Fruit fly (Drosophila melanogaster): Measurements from ENCODE around the gene CG43083.
A peak's percentile ranks its signal among the peaks of the same experiment; 100 is the strongest.

Gene CG43083

dm6 chr3L:15619626-15620247 is 28.6 kb upstream of the CG43083 start, which contains the start of gene Phs (continued):
- TF ChIP-seq HmgD (GFP tag; optimal IDR thresholded peaks at IDR 0.05): peak; percentile 95
- peak; percentile 63 for TF ChIP-seq sens-2 (GFP tag; IDR thresholded peaks at IDR 0.05)
- peak; percentile 88 for TF ChIP-seq CG7987 (GFP tag; optimal IDR thresholded peaks at IDR 0.05)
- TF ChIP-seq Sox100B (GFP tag; optimal IDR thresholded peaks at IDR 0.05): peak; percentile 21
- peak; percentile 99 for TF ChIP-seq E2f2 (GFP tag; IDR thresholded peaks at IDR 0.05)
- TF ChIP-seq CG5180 (GFP tag; optimal IDR thresholded peaks at IDR 0.05): no peak
- no peak for TF ChIP-seq Nf-YB (GFP tag; optimal IDR thresholded peaks at IDR 0.05)
- peak; percentile 55 for TF ChIP-seq CG17829 (tag; optimal IDR thresholded peaks at IDR 0.05)
- TF ChIP-seq HmgZ (tag; optimal IDR thresholded peaks at IDR 0.05): peak; percentile 86
- TF ChIP-seq CG8290 (GFP tag; optimal IDR thresholded peaks at IDR 0.05): peak; percentile 77
- peak; percentile 68 to 94 for TF ChIP-seq CG8290 (tag; optimal IDR thresholded peaks at IDR 0.05)
- peak; percentile 59 for TF ChIP-seq nom (GFP tag; optimal IDR thresholded peaks at IDR 0.05)
- peak; percentile 59 for TF ChIP-seq slou (GFP tag; optimal IDR thresholded peaks at IDR 0.05)
- peak; percentile 69 for TF ChIP-seq az2 (GFP tag; optimal IDR thresholded peaks at IDR 0.05)
- peak; percentile 84 for TF ChIP-seq CG1647 (GFP tag; optimal IDR thresholded peaks at IDR 0.05)
- peak; percentile 71 for TF ChIP-seq nau (GFP tag; optimal IDR thresholded peaks at IDR 0.05)
- TF ChIP-seq CG10979 (tag; optimal IDR thresholded peaks at IDR 0.05): peak; percentile 45
- TF ChIP-seq vfl (GFP tag; optimal IDR thresholded peaks at IDR 0.05): peak; percentile 90
- TF ChIP-seq Neu2 (GFP tag; optimal IDR thresholded peaks at IDR 0.05; ENCODE audit: borderline replicate concordance): peak; percentile 0
- TF ChIP-seq cad (GFP tag; optimal IDR thresholded peaks at IDR 0.05): no peak
- peak; percentile 81 for TF ChIP-seq Xbp1 (GFP tag; optimal IDR thresholded peaks at IDR 0.05)
- TF ChIP-seq Dfd (GFP tag; optimal IDR thresholded peaks at IDR 0.05): no peak
- TF ChIP-seq Nf-YA (GFP tag; IDR thresholded peaks at IDR 0.05): 0 out of 2 replicates have a peak, but pooled peaks have one; percentile 6
- TF ChIP-seq danr (GFP tag; IDR thresholded peaks at IDR 0.05): no peak
- peak; percentile 48 for TF ChIP-seq Scr (GFP tag; IDR thresholded peaks at IDR 0.05; ENCODE audit: partially characterized antibody)
- TF ChIP-seq HLH54F (GFP tag; optimal IDR thresholded peaks at IDR 0.05): peak; percentile 93
- TF ChIP-seq org-1 (GFP tag; optimal IDR thresholded peaks at IDR 0.05): peak; percentile 70
- peak; percentile 9 for TF ChIP-seq Oli (tag; optimal IDR thresholded peaks at IDR 0.05)
- no peak for TF ChIP-seq CG32767 (GFP tag; IDR thresholded peaks at IDR 0.05)
- TF ChIP-seq CG3281 (GFP tag; optimal IDR thresholded peaks at IDR 0.05): peak; percentile 56
- TF ChIP-seq ttk (GFP tag; IDR thresholded peaks at IDR 0.05): peak; percentile 73
- peak; percentile 81 for TF ChIP-seq CG32532 (GFP tag; IDR thresholded peaks at IDR 0.05)
- no peak for TF ChIP-seq run (tag; optimal IDR thresholded peaks at IDR 0.05)
- TF ChIP-seq insv (GFP tag; optimal IDR thresholded peaks at IDR 0.05): peak in 1 of 2 experiments; percentile 30
- TF ChIP-seq trem (tag; optimal IDR thresholded peaks at IDR 0.05): peak; percentile 66
- peak; percentile 13 for TF ChIP-seq gcm (GFP tag; optimal IDR thresholded peaks at IDR 0.05)
- peak; percentile 80 for TF ChIP-seq eyg (GFP tag; optimal IDR thresholded peaks at IDR 0.05)
- no peak for TF ChIP-seq dati (GFP tag; IDR thresholded peaks at IDR 0.05)
- TF ChIP-seq Jarid2 (GFP tag; optimal IDR thresholded peaks at IDR 0.05): peak; percentile 62
- TF ChIP-seq dm (GFP tag; optimal IDR thresholded peaks at IDR 0.05): peak; percentile 70
- peak; percentile 36 for TF ChIP-seq CG7928 (GFP tag; optimal IDR thresholded peaks at IDR 0.05)
- peak; percentile 74 for TF ChIP-seq slp2 (GFP tag; optimal IDR thresholded peaks at IDR 0.05)
- TF ChIP-seq CG43689 (GFP tag; IDR thresholded peaks at IDR 0.05): no peak
- peak; percentile 35 for TF ChIP-seq CG7745 (tag; optimal IDR thresholded peaks at IDR 0.05)
- TF ChIP-seq CG10543 (GFP tag; optimal IDR thresholded peaks at IDR 0.05): peak; percentile 69
- TF ChIP-seq CG2678 (tag; optimal IDR thresholded peaks at IDR 0.05): peak; percentile 38
- no peak for TF ChIP-seq CG8765 (GFP tag; IDR thresholded peaks at IDR 0.05)
- 0 out of 3 replicates have a peak, but pooled peaks have one; percentile 33 for TF ChIP-seq CG7357 (GFP tag; IDR thresholded peaks at IDR 0.05)
- TF ChIP-seq CG9876 (GFP tag; optimal IDR thresholded peaks at IDR 0.05): peak; percentile 83
- no peak for TF ChIP-seq CG1832 (GFP tag; optimal IDR thresholded peaks at IDR 0.05)
